Fruit fly (Drosophila melanogaster): ENCODE results near the gene CG8607.

CG8607 gene

dm6 chr3L:7367798-7368678, 48.2 kb downstream of the CG8607 start (continued):
- TF ChIP-seq CG10979 (tag; optimal IDR thresholded peaks at IDR 0.05) (peak; percentile 24), Abd-B (GFP tag; optimal IDR thresholded peaks at IDR 0.05) (no peak), CG12659 (GFP tag; optimal IDR thresholded peaks at IDR 0.05) (peak; percentile 2), Hr78 (GFP tag; optimal IDR thresholded peaks at IDR 0.05) (peak in 1 of 2 experiments; percentile 47), knrl (GFP tag; IDR thresholded peaks at IDR 0.05; ENCODE audit: partially characterized antibody) (no peak), nmo (GFP tag; optimal IDR thresholded peaks at IDR 0.05) (peak; percentile 24), ara (GFP tag; IDR thresholded peaks at IDR 0.05) (0 out of 2 replicates have a peak, but pooled peaks have one; percentile 43), zfh2 (GFP tag; optimal IDR thresholded peaks at IDR 0.05) (no peak), NfI (GFP tag; optimal IDR thresholded peaks at IDR 0.05) (peak; percentile 21), NFAT (GFP tag; IDR thresholded peaks at IDR 0.05) (no peak), sd (tag; optimal IDR thresholded peaks at IDR 0.05) (peak; percentile 86), E2f2 (GFP tag; IDR thresholded peaks at IDR 0.05) (peak; percentile 24; the same call in 1 of the 2 replicates), lab (GFP tag; optimal IDR thresholded peaks at IDR 0.05) (no peak), Aef1 (GFP tag; IDR thresholded peaks at IDR 0.05) (no peak), Fer3 (tag; optimal IDR thresholded peaks at IDR 0.05) (peak; percentile 19), Dfd (GFP tag; optimal IDR thresholded peaks at IDR 0.05) (no peak), Rfx (GFP tag; IDR thresholded peaks at IDR 0.05) (peak; percentile 65), exex (tag; optimal IDR thresholded peaks at IDR 0.05) (peak; percentile 88), CG30431 (GFP tag; optimal IDR thresholded peaks at IDR 0.05) (no peak), Fer1 (GFP tag; optimal IDR thresholded peaks at IDR 0.05) (peak; percentile 18), Camta (GFP tag; optimal IDR thresholded peaks at IDR 0.05) (peak; percentile 22), Fer2 (tag; optimal IDR thresholded peaks at IDR 0.05) (no peak), so (GFP tag; IDR thresholded peaks at IDR 0.05) (peak; percentile 61; the same call in 1 of the 3 replicates), CG18011 (GFP tag; optimal IDR thresholded peaks at IDR 0.05) (no peak), HLHmδ (GFP tag; optimal IDR thresholded peaks at IDR 0.05) (peak; percentile 7), Sry-δ (GFP tag; optimal IDR thresholded peaks at IDR 0.05) (peak; percentile 19), CG3065 (GFP tag; optimal IDR thresholded peaks at IDR 0.05) (no peak), cas (GFP tag; IDR thresholded peaks at IDR 0.05) (no peak), CG4360 (GFP tag; IDR thresholded peaks at IDR 0.05) (no peak), Hand (GFP tag; optimal IDR thresholded peaks at IDR 0.05) (no peak), CG17359 (tag; optimal IDR thresholded peaks at IDR 0.05) (peak; percentile 33), CG6854 (GFP tag; optimal IDR thresholded peaks at IDR 0.05) (no peak), Meics (GFP tag; optimal IDR thresholded peaks at IDR 0.05) (peak; percentile 50), CG32532 (GFP tag; IDR thresholded peaks at IDR 0.05) (peak; percentile 57), Vsx1 (GFP tag; optimal IDR thresholded peaks at IDR 0.05) (peak; percentile 95), CG12219 (GFP tag; optimal IDR thresholded peaks at IDR 0.05) (peak; percentile 18), Hr51 (GFP tag; optimal IDR thresholded peaks at IDR 0.05) (peak in 1 of 2 experiments; percentile 40), CG1233 (GFP tag; optimal IDR thresholded peaks at IDR 0.05) (no peak), caup (GFP tag; optimal IDR thresholded peaks at IDR 0.05; ENCODE audit: severe bottlenecking) (peak; percentile 17), CG17328 (GFP tag; IDR thresholded peaks at IDR 0.05) (peak; percentile 33; the same call in 1 of the 2 replicates), CG6654 (GFP tag; optimal IDR thresholded peaks at IDR 0.05) (no peak), Sry-β (GFP tag; optimal IDR thresholded peaks at IDR 0.05) (no peak), CG1647 (GFP tag; optimal IDR thresholded peaks at IDR 0.05) (peak; percentile 21), kay (GFP tag; optimal IDR thresholded peaks at IDR 0.05) (peak; percentile 89), usp (GFP tag; optimal IDR thresholded peaks at IDR 0.05) (no peak), CG33557 (GFP tag; optimal IDR thresholded peaks at IDR 0.05) (no peak), CG31365 (tag; optimal IDR thresholded peaks at IDR 0.05) (no peak)
